Fruit fly (Drosophila melanogaster) whole organism, embryonic: ENCODE data around the gene CG13716.

ENCODE experiments used
- BEAF-32 ChIP-seq: fragments of 200-800 bp; sonication (Bioruptor generic); optimal IDR thresholded peaks from 3 replicates; lab custom pipeline; 2017; ENCODE audit warnings: missing biosample characterization, missing genetic modification characterization, mild to moderate bottlenecking, moderate library complexity, missing genetic modification reagents
- CG10321 ChIP-seq: fragments of 200-800 bp; sonication (Bioruptor generic); IDR thresholded peaks from 2 replicates; pipeline ENCODE4 v1.3.6; 2022; ENCODE audit warnings: missing biosample characterization, missing genetic modification characterization
- CG10959 ChIP-seq: fragments of 200-800 bp; sonication (Bioruptor generic); IDR thresholded peaks from 2 replicates; pipeline ENCODE4 v1.3.6; 2022; ENCODE audit warnings: missing biosample characterization, missing genetic modification characterization
- CG11085 ChIP-seq: fragments of 200-800 bp; sonication (Bioruptor generic); IDR thresholded peaks from 2 replicates; pipeline ENCODE4 v1.3.6; 2022; ENCODE audit warnings: missing biosample characterization, missing genetic modification characterization
- CG12155 ChIP-seq: fragments of 200-800 bp; sonication (Bioruptor generic); optimal IDR thresholded peaks from 3 replicates; lab custom pipeline; 2016; ENCODE audit warnings: missing biosample characterization, missing genetic modification characterization
- CG1529 ChIP-seq: fragments of 200-800 bp; sonication (Bioruptor generic); optimal IDR thresholded peaks from 3 replicates; lab custom pipeline; 2018; ENCODE audit warnings: missing biosample characterization, missing genetic modification characterization
- CG15601 ChIP-seq: fragments of 200-800 bp; sonication (Bioruptor generic); optimal IDR thresholded peaks from 3 replicates; lab custom pipeline; 2019; ENCODE audit warnings: missing biosample characterization, mild to moderate bottlenecking, missing genetic modification characterization, moderate library complexity
- CG16815 ChIP-seq: fragments of 200-800 bp; sonication (Bioruptor generic); optimal IDR thresholded peaks from 3 replicates; lab custom pipeline; 2017; ENCODE audit warnings: missing biosample characterization, mild to moderate bottlenecking, missing genetic modification characterization
- CG1792 ChIP-seq: fragments of 200-800 bp; sonication (Bioruptor generic); optimal IDR thresholded peaks from 2 replicates; lab custom pipeline; 2016; ENCODE audit warnings: missing biosample characterization, missing genetic modification characterization
- CG1832 ChIP-seq: fragments of 200-800 bp; sonication (Bioruptor generic); optimal IDR thresholded peaks from 2 replicates; lab custom pipeline; 2017; ENCODE audit warnings: missing biosample characterization, mild to moderate bottlenecking, missing genetic modification characterization, inconsistent platforms
- CG30020 ChIP-seq: fragments of 200-800 bp; optimal IDR thresholded peaks from 2 replicates; lab custom pipeline; 2019; ENCODE audit warnings: missing biosample characterization, mild to moderate bottlenecking, missing genetic modification characterization, moderate library complexity
- CG3065 ChIP-seq: fragments of 200-800 bp; sonication (Bioruptor generic); optimal IDR thresholded peaks from 2 replicates; lab custom pipeline; 2016; ENCODE audit warnings: missing biosample characterization, missing genetic modification characterization
- CG34422 ChIP-seq: fragments of 200-800 bp; sonication (Bioruptor generic); IDR thresholded peaks from 3 replicates; pipeline ENCODE4 v1.3.6; 2022; ENCODE audit warnings: missing biosample characterization, missing genetic modification characterization
- CG5180 ChIP-seq: fragments of 200-800 bp; sonication (Bioruptor generic); optimal IDR thresholded peaks from 3 replicates; lab custom pipeline; 2017; ENCODE audit warnings: missing biosample characterization, missing genetic modification characterization, mild to moderate bottlenecking, moderate library complexity, missing genetic modification reagents
- CG7372 ChIP-seq: fragments of 200-800 bp; sonication (Bioruptor generic); IDR thresholded peaks from 2 replicates; pipeline ENCODE4 v1.3.6; 2022; ENCODE audit warnings: missing biosample characterization, missing genetic modification characterization
- CG7556 ChIP-seq: fragments of 200-800 bp; sonication (Bioruptor generic); optimal IDR thresholded peaks from 2 replicates; lab custom pipeline; 2017; ENCODE audit warnings: missing biosample characterization, mild to moderate bottlenecking, missing genetic modification characterization
- CG8924 ChIP-seq: fragments of 200-800 bp; optimal IDR thresholded peaks from 3 replicates; lab custom pipeline; 2019; ENCODE audit warnings: missing biosample characterization, mild to moderate bottlenecking, missing genetic modification characterization, moderate library complexity
- CG9817 ChIP-seq: fragments of 200-800 bp; sonication (Bioruptor generic); optimal IDR thresholded peaks from 2 replicates; lab custom pipeline; 2018; ENCODE audit warnings: missing biosample characterization, mild to moderate bottlenecking, missing genetic modification characterization, moderate library complexity
- Camta ChIP-seq: fragments of 200-800 bp; sonication (Bioruptor generic); optimal IDR thresholded peaks from 2 replicates; lab custom pipeline; 2016; ENCODE audit warnings: missing biosample characterization, missing genetic modification characterization
- CoRest ChIP-seq: fragments of 200-800 bp; sonication (Bioruptor generic); optimal IDR thresholded peaks from 3 replicates; lab custom pipeline; 2018; ENCODE audit warnings: missing biosample characterization, mild to moderate bottlenecking, missing genetic modification characterization, moderate library complexity
- D ChIP-seq, 2 experiments: fragments of 200-800 bp in 1 of 2; fragments of >200 bp in 1 of 2; sonication (Bioruptor generic) in 1 of 2; optimal IDR thresholded peaks; 2 replicates in 1 of 2; 3 replicates in 1 of 2; lab custom pipeline; 2017; ENCODE audit warnings: mild to moderate bottlenecking in 1 of 2, missing biosample characterization in 1 of 2, missing genetic modification characterization in 1 of 2, missing genetic modification reagents in 1 of 2
- Dp ChIP-seq: fragments of 200-800 bp; sonication (Bioruptor generic); optimal IDR thresholded peaks from 2 replicates; lab custom pipeline; 2018; ENCODE audit warnings: missing biosample characterization, mild to moderate bottlenecking, missing genetic modification characterization, moderate library complexity
- Hr51 ChIP-seq, 2 experiments: fragments of 200-800 bp; sonication (Bioruptor generic); optimal IDR thresholded peaks; 2 replicates in 1 of 2; 3 replicates in 1 of 2; lab custom pipeline; 2016 to 2018; ENCODE audit warnings: missing biosample characterization in 2 of 2, missing genetic modification characterization in 2 of 2, mild to moderate bottlenecking in 1 of 2, moderate library complexity in 1 of 2
- Kr ChIP-seq: fragments of 200-800 bp; sonication (Bioruptor generic); optimal IDR thresholded peaks from 2 replicates; lab custom pipeline; 2017; ENCODE audit warnings: missing biosample characterization, mild to moderate bottlenecking, missing genetic modification characterization
- Lpt ChIP-seq: fragments of >200 bp; optimal IDR thresholded peaks from 2 replicates; lab custom pipeline; 2018; ENCODE audit warnings: missing biosample characterization, missing genetic modification characterization
- Max ChIP-seq: fragments of 200-800 bp; sonication (Bioruptor generic); optimal IDR thresholded peaks from 2 replicates; lab custom pipeline; 2016; ENCODE audit warnings: missing biosample characterization, mild to moderate bottlenecking, missing genetic modification characterization
- Med ChIP-seq: fragments of 200-800 bp; sonication (Bioruptor generic); peaks from one replicate; lab custom pipeline; 2016; ENCODE audit warnings: missing biosample characterization, missing genetic modification characterization, mild to moderate bottlenecking, inconsistent platforms, moderate library complexity
- Mes4 ChIP-seq: fragments of 200-800 bp; sonication (Bioruptor generic); optimal IDR thresholded peaks from 2 replicates; lab custom pipeline; 2016; ENCODE audit warnings: missing biosample characterization, missing genetic modification characterization
- Oli ChIP-seq: fragments of 200-800 bp; sonication (Bioruptor generic); optimal IDR thresholded peaks from 2 replicates; lab custom pipeline; 2018; ENCODE audit warnings: missing biosample characterization, mild to moderate bottlenecking, missing genetic modification characterization, moderate library complexity
- Six4 ChIP-seq: fragments of 200-800 bp; sonication (Bioruptor generic); optimal IDR thresholded peaks from 2 replicates; lab custom pipeline; 2016; ENCODE audit warnings: missing biosample characterization, missing genetic modification characterization
- Tbp ChIP-seq: fragments of >200 bp; optimal IDR thresholded peaks from 2 replicates; lab custom pipeline; 2018; ENCODE audit warnings: missing biosample characterization, missing genetic modification characterization
- Xrp1 ChIP-seq: fragments of 200-800 bp; sonication (Bioruptor generic); IDR thresholded peaks from 2 replicates; pipeline ENCODE4 v1.3.6; 2022; ENCODE audit warnings: missing biosample characterization, missing genetic modification characterization
- bcd ChIP-seq: fragments of 200-800 bp; sonication (Bioruptor generic); optimal IDR thresholded peaks from 2 replicates; lab custom pipeline; 2017; ENCODE audit warnings: missing biosample characterization, mild to moderate bottlenecking, missing genetic modification characterization
- btn ChIP-seq: fragments of 200-800 bp; sonication (Bioruptor generic); optimal IDR thresholded peaks from 2 replicates; lab custom pipeline; 2016; ENCODE audit warnings: missing biosample characterization, missing genetic modification characterization
- chif ChIP-seq, 2 experiments: fragments of 200-800 bp; sonication (Bioruptor generic); optimal IDR thresholded peaks; 3 replicates each; lab custom pipeline; 2016; ENCODE audit warnings: missing biosample characterization in 2 of 2, missing genetic modification characterization in 2 of 2
- chn ChIP-seq: fragments of 200-800 bp; sonication (Bioruptor generic); optimal IDR thresholded peaks from 2 replicates; lab custom pipeline; 2016; ENCODE audit warnings: missing biosample characterization, missing genetic modification characterization
- dpn ChIP-seq, 2 experiments: fragments of 200-800 bp; sonication (Bioruptor generic); optimal IDR thresholded peaks; 3 replicates each; lab custom pipeline; 2016; ENCODE audit warnings: missing biosample characterization in 2 of 2, missing genetic modification characterization in 2 of 2
- ems ChIP-seq: fragments of 200-800 bp; sonication (Bioruptor generic); optimal IDR thresholded peaks from 3 replicates; lab custom pipeline; 2016; ENCODE audit warnings: missing biosample characterization, missing genetic modification characterization
- ham ChIP-seq: fragments of 200-800 bp; sonication (Bioruptor generic); IDR thresholded peaks from 2 replicates; pipeline ENCODE4 v1.3.6; 2022; ENCODE audit warnings: missing biosample characterization, missing genetic modification characterization
- hkb ChIP-seq, 2 experiments: fragments of 200-800 bp in 1 of 2; fragments of >200 bp in 1 of 2; sonication (Bioruptor generic) in 1 of 2; IDR thresholded peaks in 1 of 2; optimal IDR thresholded peaks in 1 of 2; 2 replicates each; pipeline versions ENCODE4 v1.3.6 to Lab custom; 2017 to 2022; ENCODE audit warnings: missing biosample characterization in 1 of 2, missing genetic modification characterization in 1 of 2
- knrl ChIP-seq: fragments of 200-800 bp; sonication (Bioruptor generic); IDR thresholded peaks from 3 replicates; pipeline ENCODE4 v1.3.6; 2022; ENCODE audit warnings: missing biosample characterization, missing genetic modification characterization; ENCODE audit not compliant: partially characterized antibody
- lbe ChIP-seq: fragments of 200-800 bp; sonication (Bioruptor generic); optimal IDR thresholded peaks from 2 replicates; lab custom pipeline; 2016; ENCODE audit warnings: missing biosample characterization, mild to moderate bottlenecking, missing genetic modification characterization
- lola ChIP-seq, 3 experiments: fragments of >200 bp in 2 of 3; fragments of 200-800 bp in 1 of 3; sonication (Bioruptor generic) in 1 of 3; optimal IDR thresholded peaks; 2 replicates each; lab custom pipeline; 2017 to 2019; ENCODE audit warnings: missing biosample characterization in 3 of 3, missing genetic modification characterization in 3 of 3, mild to moderate bottlenecking in 1 of 3, moderate library complexity in 1 of 3
- nau ChIP-seq: fragments of 200-800 bp; sonication (Bioruptor generic); optimal IDR thresholded peaks from 3 replicates; lab custom pipeline; 2017; ENCODE audit warnings: missing biosample characterization, mild to moderate bottlenecking, missing genetic modification characterization, missing genetic modification reagents
- repo ChIP-seq: fragments of 200-800 bp; sonication (Bioruptor generic); optimal IDR thresholded peaks from 2 replicates; lab custom pipeline; 2016; ENCODE audit warnings: missing biosample characterization, missing genetic modification characterization
- sim ChIP-seq: fragments of 200-800 bp; sonication (Bioruptor generic); IDR thresholded peaks from 2 replicates; pipeline ENCODE4 v1.3.6; 2022; ENCODE audit warnings: missing biosample characterization, missing genetic modification characterization
- ssp ChIP-seq: fragments of 200-800 bp; sonication (Bioruptor generic); IDR thresholded peaks from 2 replicates; pipeline ENCODE4 v1.3.6; 2022; ENCODE audit warnings: missing biosample characterization, missing genetic modification characterization
- ttk ChIP-seq: fragments of 200-800 bp; sonication (Bioruptor generic); IDR thresholded peaks from 2 replicates; pipeline ENCODE4 v2.1.2; 2022; ENCODE audit warnings: missing biosample characterization, missing genetic modification characterization
- usp ChIP-seq: fragments of >200 bp; optimal IDR thresholded peaks from 2 replicates; lab custom pipeline; 2017; ENCODE audit warnings: missing biosample characterization, missing genetic modification characterization
- wor ChIP-seq: fragments of 200-800 bp; sonication (Bioruptor generic); IDR thresholded peaks from 2 replicates; pipeline ENCODE4 v1.3.6; 2022; ENCODE audit warnings: missing biosample characterization, missing genetic modification characterization

The CG13716 gene

dm6 chr3L:4611311-4611710, 23.3 kb downstream of the CG13716 start (continued):
- TF ChIP-seq ttk (GFP tag; lab: Robert Waterston, UW) (peak; percentile 85), ems (peak; percentile 61), CG12155 (GFP tag; lab: Kevin White, UChicago) (peak; percentile 45), BEAF-32 (GFP tag; lab: Kevin White, UChicago) (no peak), Hr51 (GFP tag; optimal IDR thresholded peaks at IDR 0.05; lab: Kevin White, UChicago) (peak in 1 of 2 experiments; percentile 48), nau (GFP tag; lab: Kevin White, UChicago) (peak; percentile 56), Dp (GFP tag; lab: Kevin White, UChicago) (no peak), Oli (tag; lab: Kevin White, UChicago) (peak; percentile 72), D (optimal IDR thresholded peaks at IDR 0.05; lab: Kevin White, UChicago) (no peak), D (GFP tag; optimal IDR thresholded peaks at IDR 0.05; lab: Kevin White, UChicago) (peak; percentile 82), CoRest (tag; lab: Kevin White, UChicago) (peak; percentile 54), ham (no peak), chif (GFP tag; optimal IDR thresholded peaks at IDR 0.05; lab: Kevin White, UChicago) (peak; percentile 66 to 78), dpn (GFP tag; optimal IDR thresholded peaks at IDR 0.05; lab: Kevin White, UChicago) (peak; percentile 58 to 64), CG1832 (GFP tag; lab: Kevin White, UChicago) (no peak), Camta (GFP tag; lab: Kevin White, UChicago) (peak; percentile 74), Xrp1 (GFP tag; lab: Robert Waterston, UW) (peak; percentile 89), wor (GFP tag; lab: Robert Waterston, UW) (peak; percentile 60), CG5180 (GFP tag; lab: Kevin White, UChicago) (no peak), CG1529 (GFP tag; lab: Kevin White, UChicago) (peak; percentile 66), Tbp (GFP tag; lab: Kevin White, UChicago) (no peak), CG15601 (tag; lab: Kevin White, UChicago) (peak; percentile 64), usp (GFP tag; lab: Kevin White, UChicago) (no peak), sim (peak; percentile 84), hkb (optimal IDR thresholded peaks at IDR 0.05; lab: Kevin White, UChicago) (no peak), hkb (GFP tag; IDR thresholded peaks at IDR 0.05; lab: Robert Waterston, UW) (peak; percentile 83), Mes4 (peak; percentile 48), Lpt (GFP tag; lab: Kevin White, UChicago) (no peak), bcd (GFP tag; lab: Kevin White, UChicago) (peak; percentile 71), CG30020 (tag; lab: Kevin White, UChicago) (no peak), CG8924 (tag; lab: Kevin White, UChicago) (peak; percentile 59), chn (GFP tag; lab: Kevin White, UChicago) (peak; percentile 79), repo (GFP tag; lab: Kevin White, UChicago) (peak; percentile 41), Kr (GFP tag; lab: Kevin White, UChicago) (no peak), CG3065 (GFP tag; lab: Kevin White, UChicago) (peak; percentile 7), CG11085 (GFP tag; lab: Robert Waterston, UW) (no peak), CG7372 (GFP tag; lab: Robert Waterston, UW) (0 out of 2 replicates have a peak, but pooled peaks have one; percentile 11), lola (GFP tag; optimal IDR thresholded peaks at IDR 0.05; lab: Kevin White, UChicago) (peak in 1 of 3 experiments; percentile 69), CG16815 (GFP tag; lab: Kevin White, UChicago) (peak; percentile 42), CG10321 (GFP tag; lab: Robert Waterston, UW) (peak; percentile 13; the same call in 1 of the 2 replicates), CG10959 (GFP tag; lab: Robert Waterston, UW) (peak; percentile 77), knrl (GFP tag; lab: Robert Waterston, UW) (no peak), CG7556 (peak; percentile 55), Six4 (GFP tag; lab: Kevin White, UChicago) (peak; percentile 67), CG9817 (tag; lab: Kevin White, UChicago) (no peak), ssp (GFP tag; lab: Robert Waterston, UW) (peak; percentile 52; the same call in 1 of the 2 replicates), Max (peak; percentile 59), CG1792 (GFP tag; lab: Kevin White, UChicago) (peak; percentile 54), Med (GFP tag; lab: Kevin White, UChicago) (peak; percentile 92), CG34422 (peak; percentile 86), lbe (GFP tag; lab: Kevin White, UChicago) (no peak), btn (GFP tag; lab: Kevin White, UChicago) (peak; percentile 56)
